Fruit fly (Drosophila melanogaster) whole organism, prepupa: ENCODE measurements around the gene CG33124.
A peak's percentile ranks its signal among the peaks of the same experiment; 100 is the strongest.

Experiments used
- CG10669 ChIP-seq: fragments of 200-800 bp; sonication (Bioruptor generic); optimal IDR thresholded peaks from 3 replicates; lab custom pipeline; 2018; ENCODE audit warnings: missing biosample characterization, mild to moderate bottlenecking, missing genetic modification characterization, moderate library complexity
- CG11294 ChIP-seq: fragments of 200-800 bp; sonication (Bioruptor generic); IDR thresholded peaks from 2 replicates; pipeline ENCODE4 v1.3.6; 2022; ENCODE audit warnings: missing biosample characterization, missing genetic modification characterization
- CG11762 ChIP-seq: fragments of 200-800 bp; sonication (Bioruptor generic); optimal IDR thresholded peaks from 3 replicates; lab custom pipeline; 2016; ENCODE audit warnings: missing biosample characterization, missing genetic modification characterization; ENCODE audit not compliant: insufficient read depth
- CG11902 ChIP-seq: fragments of 200-800 bp; sonication (Bioruptor generic); optimal IDR thresholded peaks from 3 replicates; lab custom pipeline; 2016; ENCODE audit warnings: missing biosample characterization, missing genetic modification characterization
- CG15336 ChIP-seq: fragments of 200-800 bp; sonication (Bioruptor generic); IDR thresholded peaks from 2 replicates; pipeline ENCODE4 v1.3.6; 2022; ENCODE audit warnings: missing biosample characterization, missing genetic modification characterization
- CG1621 ChIP-seq: fragments of 200-800 bp; sonication (Bioruptor generic); optimal IDR thresholded peaks from 3 replicates; lab custom pipeline; 2018; ENCODE audit warnings: missing biosample characterization, mild to moderate bottlenecking, missing genetic modification characterization
- CG16779 ChIP-seq: fragments of 200-800 bp; sonication (Bioruptor generic); optimal IDR thresholded peaks from 3 replicates; lab custom pipeline; 2017; ENCODE audit warnings: missing biosample characterization, mild to moderate bottlenecking, missing genetic modification characterization
- CG3032 ChIP-seq: fragments of 200-800 bp; optimal IDR thresholded peaks from 2 replicates; lab custom pipeline; 2019; ENCODE audit warnings: missing biosample characterization, mild to moderate bottlenecking, missing genetic modification characterization, moderate library complexity
- CG31627 ChIP-seq: fragments of 200-800 bp; sonication (Bioruptor generic); optimal IDR thresholded peaks from 3 replicates; lab custom pipeline; 2016; ENCODE audit warnings: missing biosample characterization, missing genetic modification characterization
- CG32006 ChIP-seq: fragments of 200-800 bp; sonication (Bioruptor generic); optimal IDR thresholded peaks from 3 replicates; lab custom pipeline; 2017; ENCODE audit warnings: missing biosample characterization, mild to moderate bottlenecking, missing genetic modification characterization
- CG34406 ChIP-seq: fragments of 200-800 bp; sonication (Bioruptor generic); optimal IDR thresholded peaks from 3 replicates; lab custom pipeline; 2016; ENCODE audit warnings: missing biosample characterization, missing genetic modification characterization
- CG3919 ChIP-seq: fragments of 200-800 bp; sonication (Bioruptor generic); optimal IDR thresholded peaks from 3 replicates; lab custom pipeline; 2016; ENCODE audit warnings: missing biosample characterization, missing genetic modification characterization
- CG4318 ChIP-seq: fragments of 200-800 bp; sonication (Bioruptor generic); optimal IDR thresholded peaks from 3 replicates; lab custom pipeline; 2017; ENCODE audit warnings: missing biosample characterization, mild to moderate bottlenecking, missing genetic modification characterization
- CG6276 ChIP-seq: fragments of 200-800 bp; sonication (Bioruptor generic); optimal IDR thresholded peaks from 2 replicates; lab custom pipeline; 2017; ENCODE audit warnings: missing biosample characterization, mild to moderate bottlenecking, missing genetic modification characterization
- CG6808 ChIP-seq: fragments of 200-800 bp; sonication (Bioruptor generic); optimal IDR thresholded peaks from 3 replicates; lab custom pipeline; 2017; ENCODE audit warnings: missing biosample characterization, missing genetic modification characterization, mild to moderate bottlenecking, moderate library complexity, missing genetic modification reagents
- CG6854 ChIP-seq: fragments of 200-800 bp; sonication (Bioruptor generic); optimal IDR thresholded peaks from 2 replicates; lab custom pipeline; 2017; ENCODE audit warnings: missing biosample characterization, mild to moderate bottlenecking, missing genetic modification characterization
- CG7368 ChIP-seq: fragments of 200-800 bp; sonication (Bioruptor generic); optimal IDR thresholded peaks from 3 replicates; lab custom pipeline; 2016; ENCODE audit warnings: missing biosample characterization, missing genetic modification characterization
- CG8319 ChIP-seq: fragments of 200-800 bp; sonication (Bioruptor generic); optimal IDR thresholded peaks from 3 replicates; lab custom pipeline; 2016; ENCODE audit warnings: missing biosample characterization, missing genetic modification characterization
- CG9139 ChIP-seq: fragments of 200-800 bp; sonication (Bioruptor generic); optimal IDR thresholded peaks from 3 replicates; lab custom pipeline; 2017; ENCODE audit warnings: missing biosample characterization, mild to moderate bottlenecking, missing genetic modification characterization
- Eip75B ChIP-seq: fragments of 200-800 bp; sonication (Bioruptor generic); optimal IDR thresholded peaks from 3 replicates; lab custom pipeline; 2016; ENCODE audit warnings: missing biosample characterization, missing genetic modification characterization
- Eip78C ChIP-seq: fragments of 200-800 bp; sonication (Bioruptor generic); peaks from one replicate; lab custom pipeline; 2016; ENCODE audit warnings: missing biosample characterization, missing genetic modification characterization
- Eip93F ChIP-seq: fragments of 200-800 bp; sonication (Bioruptor generic); optimal IDR thresholded peaks from 2 replicates; lab custom pipeline; 2016; ENCODE audit warnings: missing biosample characterization, mild to moderate bottlenecking, missing genetic modification characterization
- Ets21C ChIP-seq: fragments of 200-800 bp; sonication (Bioruptor generic); optimal IDR thresholded peaks from 3 replicates; lab custom pipeline; 2016; ENCODE audit warnings: missing biosample characterization, missing genetic modification characterization
- Gug ChIP-seq: fragments of 200-800 bp; sonication (Bioruptor generic); IDR thresholded peaks from 2 replicates; pipeline ENCODE4 v1.3.6; 2022; ENCODE audit warnings: missing biosample characterization, missing genetic modification characterization
- Hr38 ChIP-seq: sonication (Bioruptor generic); optimal IDR thresholded peaks from 2 replicates; lab custom pipeline; 2016; ENCODE audit warnings: missing biosample characterization, missing genetic modification characterization
- Hr39 ChIP-seq: fragments of 200-800 bp; sonication (Bioruptor generic); optimal IDR thresholded peaks from 2 replicates; lab custom pipeline; 2016; ENCODE audit warnings: missing biosample characterization, missing genetic modification characterization
- Hr4 ChIP-seq: fragments of 200-800 bp; sonication (Bioruptor generic); optimal IDR thresholded peaks from 3 replicates; lab custom pipeline; 2016; ENCODE audit warnings: missing biosample characterization, missing genetic modification characterization
- Lpt ChIP-seq: fragments of 200-800 bp; sonication (Bioruptor generic); optimal IDR thresholded peaks from 3 replicates; lab custom pipeline; 2016; ENCODE audit warnings: missing biosample characterization, missing genetic modification characterization
- Met ChIP-seq: fragments of 200-800 bp; sonication (Bioruptor generic); optimal IDR thresholded peaks from 3 replicates; lab custom pipeline; 2016; ENCODE audit warnings: missing biosample characterization, missing genetic modification characterization
- OdsH ChIP-seq: fragments of 200-800 bp; sonication (Bioruptor generic); optimal IDR thresholded peaks from 3 replicates; lab custom pipeline; 2016; ENCODE audit warnings: missing biosample characterization, missing genetic modification characterization
- Sox102F ChIP-seq: fragments of 200-800 bp; sonication (Bioruptor generic); optimal IDR thresholded peaks from 2 replicates; lab custom pipeline; 2016; ENCODE audit warnings: missing biosample characterization, mild to moderate bottlenecking, missing genetic modification characterization
- Sox14 ChIP-seq: fragments of 200-800 bp; sonication (Bioruptor generic); optimal IDR thresholded peaks from 3 replicates; lab custom pipeline; 2016; ENCODE audit warnings: missing biosample characterization, missing genetic modification characterization
- Sox15 ChIP-seq: fragments of 200-800 bp; sonication (Bioruptor generic); optimal IDR thresholded peaks from 3 replicates; lab custom pipeline; 2016; ENCODE audit warnings: missing biosample characterization, missing genetic modification characterization
- achi ChIP-seq: fragments of 200-800 bp; sonication (Bioruptor generic); optimal IDR thresholded peaks from 3 replicates; lab custom pipeline; 2016; ENCODE audit warnings: missing biosample characterization, missing genetic modification characterization
- acj6 ChIP-seq: fragments of 200-800 bp; sonication (Bioruptor generic); optimal IDR thresholded peaks from 3 replicates; lab custom pipeline; 2016; ENCODE audit warnings: missing biosample characterization, missing genetic modification characterization
- dac ChIP-seq: fragments of 200-800 bp; sonication (Bioruptor generic); optimal IDR thresholded peaks from 2 replicates; lab custom pipeline; 2017; ENCODE audit warnings: missing biosample characterization, mild to moderate bottlenecking, missing genetic modification characterization
- dsx ChIP-seq: fragments of 200-800 bp; optimal IDR thresholded peaks from 3 replicates; lab custom pipeline; 2019; ENCODE audit warnings: missing biosample characterization, mild to moderate bottlenecking, missing genetic modification characterization, moderate library complexity; ENCODE audit not compliant: poor library complexity, severe bottlenecking
- eg ChIP-seq: fragments of 200-800 bp; sonication (Bioruptor generic); IDR thresholded peaks from 3 replicates; pipeline ENCODE4 v1.3.6; 2022; ENCODE audit warnings: missing biosample characterization, missing genetic modification characterization
- fd59A ChIP-seq: fragments of 200-800 bp; sonication (Bioruptor generic); optimal IDR thresholded peaks from 2 replicates; lab custom pipeline; 2017; ENCODE audit warnings: missing biosample characterization, mild to moderate bottlenecking, missing genetic modification characterization, missing genetic modification reagents
- fd85E ChIP-seq: fragments of 200-800 bp; sonication (Bioruptor generic); optimal IDR thresholded peaks from 3 replicates; lab custom pipeline; 2016; ENCODE audit warnings: missing biosample characterization, missing genetic modification characterization
- fkh ChIP-seq: fragments of 200-800 bp; sonication (Bioruptor generic); optimal IDR thresholded peaks from 3 replicates; lab custom pipeline; 2017; ENCODE audit warnings: missing biosample characterization, mild to moderate bottlenecking, missing genetic modification characterization, moderate library complexity
- lz ChIP-seq: fragments of 200-800 bp; sonication (Bioruptor generic); optimal IDR thresholded peaks from 3 replicates; lab custom pipeline; 2016; ENCODE audit warnings: missing biosample characterization, missing genetic modification characterization
- net ChIP-seq: fragments of 200-800 bp; sonication (Bioruptor generic); optimal IDR thresholded peaks from 3 replicates; lab custom pipeline; 2016; ENCODE audit warnings: missing biosample characterization, missing genetic modification characterization
- pdm3 ChIP-seq: fragments of 200-800 bp; sonication (Bioruptor generic); optimal IDR thresholded peaks from 3 replicates; lab custom pipeline; 2016; ENCODE audit warnings: missing biosample characterization, missing genetic modification characterization
- spab ChIP-seq: fragments of 200-800 bp; sonication (Bioruptor generic); optimal IDR thresholded peaks from 2 replicates; lab custom pipeline; 2017; ENCODE audit warnings: missing biosample characterization, mild to moderate bottlenecking, missing genetic modification characterization, missing genetic modification reagents
- ss ChIP-seq, 2 experiments: fragments of 200-800 bp; sonication (Bioruptor generic); optimal IDR thresholded peaks; 2 replicates in 1 of 2; 3 replicates in 1 of 2; lab custom pipeline; 2017 to 2018; ENCODE audit warnings: mild to moderate bottlenecking in 2 of 2, missing biosample characterization in 2 of 2, missing genetic modification characterization in 2 of 2, moderate library complexity in 1 of 2
- svp ChIP-seq: fragments of 200-800 bp; sonication (Bioruptor generic); peaks from one replicate; lab custom pipeline; 2016; ENCODE audit warnings: missing biosample characterization, missing genetic modification characterization
- topi ChIP-seq: fragments of 200-800 bp; sonication (Bioruptor generic); optimal IDR thresholded peaks from 3 replicates; lab custom pipeline; 2016; ENCODE audit warnings: missing biosample characterization, missing genetic modification characterization
- vri ChIP-seq: fragments of 200-800 bp; sonication (Bioruptor generic); optimal IDR thresholded peaks from 3 replicates; lab custom pipeline; 2016; ENCODE audit warnings: missing biosample characterization, mild to moderate bottlenecking, missing genetic modification characterization

The CG33124 gene

dm6 chr2L:2161244-2162243 is 47.4 kb downstream of the CG33124 start:
- TF ChIP-seq Sox14: peak; percentile 77
- no peak for TF ChIP-seq fd85E (GFP tag; lab: Kevin White, UChicago)
- TF ChIP-seq eg: peak; percentile 57; the same call in 2 of the 3 replicates
- TF ChIP-seq pdm3 (GFP tag; lab: Kevin White, UChicago): peak; percentile 72
- peak; percentile 86 for TF ChIP-seq CG32006
- TF ChIP-seq Sox15 (GFP tag; lab: Kevin White, UChicago): peak; percentile 49
- TF ChIP-seq Ets21C: peak; percentile 31
- TF ChIP-seq lz: peak; percentile 76
- TF ChIP-seq Met (GFP tag; lab: Kevin White, UChicago): peak; percentile 84
- TF ChIP-seq Eip78C (GFP tag; lab: Kevin White, UChicago): peak; percentile 93
- peak; percentile 53 for TF ChIP-seq CG3919
- TF ChIP-seq CG31627 (GFP tag; lab: Kevin White, UChicago): peak; percentile 69
- TF ChIP-seq CG11762 (GFP tag; lab: Kevin White, UChicago): peak; percentile 34
- peak; percentile 94 for TF ChIP-seq svp (GFP tag; lab: Kevin White, UChicago)
- TF ChIP-seq CG8319 (GFP tag; lab: Kevin White, UChicago): peak; percentile 24
- TF ChIP-seq CG1621: peak; percentile 48
- peak; percentile 46 for TF ChIP-seq CG34406 (GFP tag; lab: Kevin White, UChicago)
- peak; percentile 66 for TF ChIP-seq spab (GFP tag; lab: Kevin White, UChicago)
- TF ChIP-seq CG11902 (GFP tag; lab: Kevin White, UChicago): peak; percentile 57
- peak; percentile 6 for TF ChIP-seq Sox102F (GFP tag; lab: Kevin White, UChicago)
- TF ChIP-seq CG9139 (GFP tag; lab: Kevin White, UChicago): peak; percentile 8
- no peak for TF ChIP-seq CG16779 (tag; lab: Kevin White, UChicago)
- peak; percentile 46 for TF ChIP-seq Gug (GFP tag; lab: Robert Waterston, UW)
- no peak for TF ChIP-seq CG11294
- peak; percentile 40 for TF ChIP-seq achi (GFP tag; lab: Kevin White, UChicago)
- TF ChIP-seq CG6854 (GFP tag; lab: Kevin White, UChicago): peak; percentile 78
- TF ChIP-seq CG7368 (GFP tag; lab: Kevin White, UChicago): peak; percentile 32
- TF ChIP-seq CG4318: peak; percentile 68
- TF ChIP-seq Hr39 (GFP tag; lab: Kevin White, UChicago): peak; percentile 73
- peak; percentile 53 for TF ChIP-seq CG10669
- no peak for TF ChIP-seq Eip93F
- TF ChIP-seq CG15336 (GFP tag; lab: Robert Waterston, UW): peak; percentile 8; the same call in 1 of the 2 replicates
- peak; percentile 63 for TF ChIP-seq acj6
- TF ChIP-seq topi (GFP tag; lab: Kevin White, UChicago): peak; percentile 81
- TF ChIP-seq net: peak; percentile 53
- no peak for TF ChIP-seq fkh (GFP tag; lab: Kevin White, UChicago)
- no peak for TF ChIP-seq Lpt
- no peak for TF ChIP-seq dac (GFP tag; lab: Kevin White, UChicago)
- TF ChIP-seq Eip75B (GFP tag; lab: Kevin White, UChicago): peak; percentile 63
- peak; percentile 53 for TF ChIP-seq OdsH (GFP tag; lab: Kevin White, UChicago)
- TF ChIP-seq CG3032 (tag; lab: Kevin White, UChicago): peak; percentile 44
- peak; percentile 59 for TF ChIP-seq fd59A (GFP tag; lab: Kevin White, UChicago)
- peak; percentile 63 for TF ChIP-seq Hr4 (GFP tag; lab: Kevin White, UChicago)
- peak; percentile 9 for TF ChIP-seq vri (GFP tag; lab: Kevin White, UChicago)
- peak; percentile 17 for TF ChIP-seq CG6276 (GFP tag; lab: Kevin White, UChicago)
- peak; percentile 50 for TF ChIP-seq dsx (GFP tag; lab: Kevin White, UChicago)
- peak; percentile 27 for TF ChIP-seq CG6808 (GFP tag; lab: Kevin White, UChicago)
- peak; percentile 3 to 50 for TF ChIP-seq ss (GFP tag; optimal IDR thresholded peaks at IDR 0.05; lab: Kevin White, UChicago)
- TF ChIP-seq Hr38 (GFP tag; lab: Kevin White, UChicago): no peak
